Worm (Caenorhabditis elegans) whole organism, L2 larva: ENCODE results near the gene pgph-1.

Experiments used
- nhr-12 ChIP-seq: fragments of 150-350 bp; optimal IDR thresholded peaks from 2 replicates; lab custom pipeline; 2014; ENCODE audit warnings: missing biosample characterization, missing genetic modification characterization
- nhr-237 ChIP-seq: fragments of 150-350 bp; optimal IDR thresholded peaks from 2 replicates; lab custom pipeline; 2014; ENCODE audit warnings: missing biosample characterization, missing genetic modification characterization
- unc-62 ChIP-seq: fragments of 150-350 bp; optimal IDR thresholded peaks from 2 replicates; lab custom pipeline; 2014; ENCODE audit warnings: missing biosample characterization, missing genetic modification reagents, missing genetic modification characterization
- ztf-1 ChIP-seq: fragments of 200-800 bp; sonication (Bioruptor generic); conservative IDR thresholded peaks from 2 replicates; pipeline ENCODE4 v1.3.6; 2022; ENCODE audit warnings: missing genetic modification characterization, missing compliant biosample characterization

ce11 chrV:5774137-5774536 lies 20.8 kb upstream of the pgph-1 start:
- no peak for TF ChIP-seq nhr-12 (tag; lab: Kevin White, UChicago)
- no peak for TF ChIP-seq nhr-237 (tag; lab: Kevin White, UChicago)
- no peak for TF ChIP-seq unc-62 (GFP tag; lab: Kevin White, UChicago)
- TF ChIP-seq ztf-1, result no peak
